Worm (Caenorhabditis elegans): Measurements from ENCODE around the gene kdp-1.

The kdp-1 gene

ce11 chrIV:13314181-13314580 lies 14.2 kb downstream of the kdp-1 start (continued):
- no peak for TF ChIP-seq nhr-6 (tag; optimal IDR thresholded peaks at IDR 0.05)

DNA sequence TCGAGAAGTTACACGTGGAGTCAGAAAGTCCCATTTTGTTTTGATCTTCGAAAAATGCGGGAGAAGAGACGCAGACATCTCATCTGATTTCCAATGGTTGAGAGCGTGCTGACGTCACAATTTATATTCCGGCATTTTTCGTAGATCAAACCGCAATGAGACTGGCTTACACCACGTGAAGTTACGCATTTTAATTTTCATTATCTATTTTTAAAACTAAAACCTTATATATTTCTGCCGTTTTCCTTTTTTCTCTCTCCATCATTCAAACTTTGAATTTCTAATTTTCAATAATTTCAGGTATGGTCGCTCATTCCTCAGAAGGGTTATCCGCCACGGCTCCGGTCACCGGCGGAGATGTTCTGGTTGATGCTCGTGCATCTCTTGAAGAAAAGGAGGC lies 15.4 kb downstream of the kdp-1 start, which contains the start of gene fat-1:
Gene fat-1, plus strand, starts transcription at position 301 of the 400 bp plus-strand sequence.
- TF ChIP-seq elt-1 (tag; optimal IDR thresholded peaks at IDR 0.05) (no peak), peb-1 (tag; optimal IDR thresholded peaks at IDR 0.05) (no peak), ama-1 (optimal IDR thresholded peaks at IDR 0.05) (no peak), nhr-77 (tag; optimal IDR thresholded peaks at IDR 0.05) (no peak), lin-11 (tag; optimal IDR thresholded peaks at IDR 0.05) (no peak), nhr-23 (tag; optimal IDR thresholded peaks at IDR 0.05) (no peak)

DNA sequence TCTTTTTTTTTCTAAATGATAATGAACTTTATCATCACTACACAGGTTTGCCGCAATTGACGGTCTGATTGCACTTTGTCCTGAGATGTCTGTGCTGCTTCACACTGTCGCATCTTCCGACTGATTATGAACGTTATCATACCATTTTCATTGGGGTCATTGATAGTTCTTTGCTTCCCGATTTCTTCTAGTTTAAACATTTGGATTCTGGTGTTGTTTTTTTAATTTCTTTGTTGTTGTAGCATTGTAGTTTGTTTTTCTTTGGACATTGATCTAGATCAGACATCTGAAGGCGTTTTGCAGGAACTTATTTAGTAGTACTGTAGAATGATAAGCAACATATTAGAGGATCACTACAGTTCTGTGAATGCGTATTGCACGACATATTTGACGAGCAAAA lies 18.8 kb downstream of the kdp-1 start:
- peak; percentile 60 for TF ChIP-seq lin-13 (GFP tag; optimal IDR thresholded peaks at IDR 0.05)
- TF ChIP-seq ceh-16 (tag; optimal IDR thresholded peaks at IDR 0.05): no peak
- TF ChIP-seq nhr-129 (tag; optimal IDR thresholded peaks at IDR 0.05): peak; percentile 59
- TF ChIP-seq mab-5 (tag; optimal IDR thresholded peaks at IDR 0.05): no peak
- TF ChIP-seq nhr-25 (tag; optimal IDR thresholded peaks at IDR 0.05): peak; percentile 40
- TF ChIP-seq sma-9 (GFP tag; optimal IDR thresholded peaks at IDR 0.05): peak; percentile 81
- no peak for TF ChIP-seq sma-9 (tag; optimal IDR thresholded peaks at IDR 0.05)
- TF ChIP-seq sem-4 (tag; optimal IDR thresholded peaks at IDR 0.05): no peak
- no peak for TF ChIP-seq mbf-1 (tag; optimal IDR thresholded peaks at IDR 0.05)
- TF ChIP-seq elt-3 (tag; optimal IDR thresholded peaks at IDR 0.05): no peak
- peak in 1 of 2 experiments; percentile 43 for TF ChIP-seq lsy-2 (tag; optimal IDR thresholded peaks at IDR 0.05)
- no peak for TF ChIP-seq nhr-11 (tag; optimal IDR thresholded peaks at IDR 0.05)
- no peak for TF ChIP-seq nhr-237 (tag; optimal IDR thresholded peaks at IDR 0.05)
- TF ChIP-seq ceh-82 (tag; optimal IDR thresholded peaks at IDR 0.05): no peak
- TF ChIP-seq dmd-4 (tag; optimal IDR thresholded peaks at IDR 0.05): no peak
- peak; percentile 67 for TF ChIP-seq skn-1 (tag; optimal IDR thresholded peaks at IDR 0.05)
- TF ChIP-seq ztf-4 (tag; optimal IDR thresholded peaks at IDR 0.05): no peak
- no peak for TF ChIP-seq aly-2 (tag; optimal IDR thresholded peaks at IDR 0.05)
- TF ChIP-seq nhr-23 (tag; optimal IDR thresholded peaks at IDR 0.05): no peak
- no peak for TF ChIP-seq nhr-77 (tag; optimal IDR thresholded peaks at IDR 0.05)
- TF ChIP-seq gmeb-1 (tag; optimal IDR thresholded peaks at IDR 0.05): peak; percentile 51
- peak; percentile 86 for TF ChIP-seq fos-1 (tag; optimal IDR thresholded peaks at IDR 0.05)
- TF ChIP-seq ztf-1 (GFP tag; conservative IDR thresholded peaks at IDR 0.05): no peak
- no peak for TF ChIP-seq nhr-12 (tag; optimal IDR thresholded peaks at IDR 0.05)
- TF ChIP-seq ztf-11 (tag; optimal IDR thresholded peaks at IDR 0.05): no peak
- TF ChIP-seq nhr-21 (tag; optimal IDR thresholded peaks at IDR 0.05): peak; percentile 88
- no peak for TF ChIP-seq zag-1 (tag; optimal IDR thresholded peaks at IDR 0.05)
- peak; percentile 42 for TF ChIP-seq nhr-6 (tag; optimal IDR thresholded peaks at IDR 0.05)
- TF ChIP-seq crh-2 (tag; optimal IDR thresholded peaks at IDR 0.05): peak; percentile 92
- TF ChIP-seq F13H6.1 (tag; optimal IDR thresholded peaks at IDR 0.05): no peak
- no peak for TF ChIP-seq snpc-4 (tag; optimal IDR thresholded peaks at IDR 0.05)
- peak; percentile 22 for TF ChIP-seq egl-27 (tag; optimal IDR thresholded peaks at IDR 0.05)
- peak; percentile 8 for TF ChIP-seq Y55F3AM.14 (GFP tag; optimal IDR thresholded peaks at IDR 0.05)
- no peak for TF ChIP-seq unc-39 (tag; optimal IDR thresholded peaks at IDR 0.05)
- TF ChIP-seq C34F6.9 (tag; optimal IDR thresholded peaks at IDR 0.05): no peak
- peak; percentile 18 for TF ChIP-seq ama-1 (optimal IDR thresholded peaks at IDR 0.05)
- TF ChIP-seq sma-3 (GFP tag; optimal IDR thresholded peaks at IDR 0.05): peak; percentile 61
- no peak for TF ChIP-seq elt-1 (tag; optimal IDR thresholded peaks at IDR 0.05)
- peak; percentile 6 for TF ChIP-seq blmp-1 (tag; optimal IDR thresholded peaks at IDR 0.05; ENCODE audit: insufficient read depth)
- TF ChIP-seq nhr-10 (tag; optimal IDR thresholded peaks at IDR 0.05): no peak
- no peak for TF ChIP-seq ZK546.5 (tag; optimal IDR thresholded peaks at IDR 0.05)
